Worm (Caenorhabditis elegans): ENCODE results near the gene lgc-23.

ce11 chrX:12080581-12081162 is 15.7 kb downstream of the lgc-23 start:
- no peak for TF ChIP-seq pqm-1 (tag; optimal IDR thresholded peaks at IDR 0.05)
- TF ChIP-seq mdl-1 (tag; optimal IDR thresholded peaks at IDR 0.05), result no peak
- TF ChIP-seq ceh-82 (tag; optimal IDR thresholded peaks at IDR 0.05), result no peak
- TF ChIP-seq R02D3.7 (tag; optimal IDR thresholded peaks at IDR 0.05), result no peak
- TF ChIP-seq snpc-4 (tag; optimal IDR thresholded peaks at IDR 0.05), result no peak
- TF ChIP-seq nhr-28 (tag; optimal IDR thresholded peaks at IDR 0.05), result no peak
- TF ChIP-seq unc-62 (GFP tag; optimal IDR thresholded peaks at IDR 0.05), result no peak
- TF ChIP-seq nhr-237 (tag; optimal IDR thresholded peaks at IDR 0.05), result no peak
- TF ChIP-seq lin-39 (tag; optimal IDR thresholded peaks at IDR 0.05), result no peak
- no peak for TF ChIP-seq zag-1 (tag; optimal IDR thresholded peaks at IDR 0.05)
- TF ChIP-seq nhr-77 (tag; optimal IDR thresholded peaks at IDR 0.05), result no peak
- no peak for TF ChIP-seq nhr-67 (tag; optimal IDR thresholded peaks at IDR 0.05)
- no peak for TF ChIP-seq ZK546.5 (tag; optimal IDR thresholded peaks at IDR 0.05)

Measured in whole organism, L3 larva.